Worm (Caenorhabditis elegans) whole organism, early embryonic: ENCODE measurements around the gene popl-1.

Source experiments
- aly-1 ChIP-seq: sonication (generic microtip); optimal IDR thresholded peaks from 2 replicates; lab custom pipeline; 2016; ENCODE audit warnings: missing genetic modification characterization, missing compliant biosample characterization
- ama-1 ChIP-seq: fragments of 150-350 bp; optimal IDR thresholded peaks from 2 replicates; lab custom pipeline; 2014
- ceh-13 ChIP-seq: fragments of 200-800 bp; sonication (Bioruptor generic); optimal IDR thresholded peaks from 2 replicates; lab custom pipeline; 2018; ENCODE audit warnings: mild to moderate bottlenecking, missing genetic modification characterization, missing compliant biosample characterization
- ceh-36 ChIP-seq: sonication (generic microtip); optimal IDR thresholded peaks from 2 replicates; lab custom pipeline; 2016; ENCODE audit warnings: missing genetic modification characterization, inconsistent platforms, missing compliant biosample characterization
- flt-1 ChIP-seq: fragments of 200-800 bp; sonication (Bioruptor generic); IDR thresholded peaks from 2 replicates; pipeline ENCODE4 v1.3.6; 2022; ENCODE audit warnings: missing genetic modification characterization, missing compliant biosample characterization
- hmbx-1 ChIP-seq: sonication (generic microtip); optimal IDR thresholded peaks from 2 replicates; lab custom pipeline; 2016; ENCODE audit warnings: mild to moderate bottlenecking, missing genetic modification characterization, missing compliant biosample characterization
- pes-1 ChIP-seq: fragments of 200-800 bp; sonication (Bioruptor generic); IDR thresholded peaks from 2 replicates; pipeline ENCODE4 v1.3.6; 2022; ENCODE audit warnings: missing genetic modification reagents, missing genetic modification characterization, missing compliant biosample characterization
- scrt-1 ChIP-seq: fragments of 200-800 bp; sonication (Bioruptor generic); IDR thresholded peaks from 2 replicates; pipeline ENCODE4 v1.3.6; 2022; ENCODE audit warnings: missing genetic modification characterization, missing compliant biosample characterization

- no peak for TF ChIP-seq pes-1 (GFP tag; lab: Robert Waterston, UW)
- no peak for TF ChIP-seq ama-1 (lab: Kevin White, UChicago)
- TF ChIP-seq flt-1 (GFP tag; lab: Robert Waterston, UW), result no peak
- no peak for TF ChIP-seq ceh-13
- no peak for TF ChIP-seq hmbx-1 (tag; lab: Kevin White, UChicago)
- no peak for TF ChIP-seq ceh-36
- no peak for TF ChIP-seq scrt-1
- TF ChIP-seq aly-1 (tag; lab: Kevin White, UChicago), result no peak
Observed at ce11 chrIII:6447521-6447920, 16.8 kb upstream of the popl-1 start.
